Fruit fly (Drosophila melanogaster) whole organism, prepupa: ENCODE measurements around the gene Acp76A.

Experiments
- CG15336 ChIP-seq: fragments of 200-800 bp; sonication (Bioruptor generic); IDR thresholded peaks from 2 replicates; pipeline ENCODE4 v1.3.6; 2022; ENCODE audit warnings: missing biosample characterization, missing genetic modification characterization
- CG3032 ChIP-seq: fragments of 200-800 bp; optimal IDR thresholded peaks from 2 replicates; lab custom pipeline; 2019; ENCODE audit warnings: missing biosample characterization, mild to moderate bottlenecking, missing genetic modification characterization, moderate library complexity
- CG8319 ChIP-seq: fragments of 200-800 bp; sonication (Bioruptor generic); optimal IDR thresholded peaks from 3 replicates; lab custom pipeline; 2016; ENCODE audit warnings: missing biosample characterization, missing genetic modification characterization
- Eip78C ChIP-seq: fragments of 200-800 bp; sonication (Bioruptor generic); peaks from one replicate; lab custom pipeline; 2016; ENCODE audit warnings: missing biosample characterization, missing genetic modification characterization
- Hr38 ChIP-seq: sonication (Bioruptor generic); optimal IDR thresholded peaks from 2 replicates; lab custom pipeline; 2016; ENCODE audit warnings: missing biosample characterization, missing genetic modification characterization
- Hr39 ChIP-seq: fragments of 200-800 bp; sonication (Bioruptor generic); optimal IDR thresholded peaks from 2 replicates; lab custom pipeline; 2016; ENCODE audit warnings: missing biosample characterization, missing genetic modification characterization
- Smox ChIP-seq: fragments of 200-800 bp; sonication (Bioruptor generic); optimal IDR thresholded peaks from 3 replicates; lab custom pipeline; 2016; ENCODE audit warnings: missing biosample characterization, missing genetic modification characterization
- esn ChIP-seq: fragments of 200-800 bp; sonication (Bioruptor generic); optimal IDR thresholded peaks from 2 replicates; lab custom pipeline; 2016; ENCODE audit warnings: missing biosample characterization, mild to moderate bottlenecking, missing genetic modification characterization, moderate library complexity
- fd85E ChIP-seq: fragments of 200-800 bp; sonication (Bioruptor generic); optimal IDR thresholded peaks from 3 replicates; lab custom pipeline; 2016; ENCODE audit warnings: missing biosample characterization, missing genetic modification characterization
- lz ChIP-seq: fragments of 200-800 bp; sonication (Bioruptor generic); optimal IDR thresholded peaks from 3 replicates; lab custom pipeline; 2016; ENCODE audit warnings: missing biosample characterization, missing genetic modification characterization
- pdm3 ChIP-seq: fragments of 200-800 bp; sonication (Bioruptor generic); optimal IDR thresholded peaks from 3 replicates; lab custom pipeline; 2016; ENCODE audit warnings: missing biosample characterization, missing genetic modification characterization
- spab ChIP-seq: fragments of 200-800 bp; sonication (Bioruptor generic); optimal IDR thresholded peaks from 2 replicates; lab custom pipeline; 2017; ENCODE audit warnings: missing biosample characterization, mild to moderate bottlenecking, missing genetic modification characterization, missing genetic modification reagents

- TF ChIP-seq fd85E (GFP tag; lab: Kevin White, UChicago) (no peak), lz (GFP tag; lab: Kevin White, UChicago) (no peak), Eip78C (GFP tag; lab: Kevin White, UChicago) (no peak), CG3032 (tag; lab: Kevin White, UChicago) (no peak), pdm3 (GFP tag; lab: Kevin White, UChicago) (no peak), Hr39 (no peak), spab (GFP tag; lab: Kevin White, UChicago) (no peak), esn (GFP tag; lab: Kevin White, UChicago) (no peak), Smox (no peak), CG15336 (no peak), Hr38 (GFP tag; lab: Kevin White, UChicago) (no peak), CG8319 (GFP tag; lab: Kevin White, UChicago) (no peak)
Measured at dm6 chr3L:19014090-19014489, 37.7 kb downstream of the Acp76A start.
